Worm (Caenorhabditis elegans) whole organism, L2 larva: ENCODE measurements around the gene klp-13.

Source experiments
- C34F6.9 ChIP-seq: fragments of 150-350 bp; optimal IDR thresholded peaks from 2 replicates; lab custom pipeline; 2014; ENCODE audit warnings: missing biosample characterization, missing genetic modification characterization
- F13H6.1 ChIP-seq: sonication (generic microtip); optimal IDR thresholded peaks from 2 replicates; lab custom pipeline; 2016; ENCODE audit warnings: missing genetic modification characterization, missing compliant biosample characterization
- R02D3.7 ChIP-seq: fragments of 150-350 bp; optimal IDR thresholded peaks from 2 replicates; lab custom pipeline; 2014; ENCODE audit warnings: missing biosample characterization, missing genetic modification characterization
- Y55F3AM.14 ChIP-seq: fragments of 200-800 bp; sonication (Bioruptor generic); optimal IDR thresholded peaks from 2 replicates; lab custom pipeline; 2018; ENCODE audit warnings: mild to moderate bottlenecking, missing genetic modification characterization, missing compliant biosample characterization
- ZK546.5 ChIP-seq: sonication (generic microtip); optimal IDR thresholded peaks from 2 replicates; lab custom pipeline; 2017; ENCODE audit warnings: missing biosample characterization, missing genetic modification characterization
- ama-1 ChIP-seq: fragments of 150-350 bp; optimal IDR thresholded peaks from 2 replicates; lab custom pipeline; 2018; ENCODE audit warnings: inconsistent platforms
- blmp-1 ChIP-seq: sonication (generic microtip); optimal IDR thresholded peaks from 2 replicates; lab custom pipeline; 2017; ENCODE audit warnings: missing genetic modification characterization, mild to moderate bottlenecking, missing compliant biosample characterization, antibody characterized with exemption, moderate library complexity; ENCODE audit not compliant: insufficient read depth
- ceh-16 ChIP-seq: fragments of 150-350 bp; optimal IDR thresholded peaks from 2 replicates; lab custom pipeline; 2014; ENCODE audit warnings: missing biosample characterization, missing genetic modification characterization
- crh-2 ChIP-seq: sonication (generic microtip); optimal IDR thresholded peaks from 2 replicates; lab custom pipeline; 2017; ENCODE audit warnings: missing biosample characterization, missing genetic modification characterization
- dmd-4 ChIP-seq: sonication (generic microtip); optimal IDR thresholded peaks from 2 replicates; lab custom pipeline; 2017; ENCODE audit warnings: missing biosample characterization, missing genetic modification characterization
- elt-1 ChIP-seq: fragments of 150-350 bp; optimal IDR thresholded peaks from 2 replicates; lab custom pipeline; 2014; ENCODE audit warnings: missing biosample characterization, missing genetic modification characterization
- elt-3 ChIP-seq: sonication (generic microtip); optimal IDR thresholded peaks from 2 replicates; lab custom pipeline; 2017; ENCODE audit warnings: missing biosample characterization, missing genetic modification characterization
- fos-1 ChIP-seq: fragments of 150-350 bp; optimal IDR thresholded peaks from 2 replicates; lab custom pipeline; 2014; ENCODE audit warnings: missing biosample characterization, missing genetic modification characterization
- gmeb-1 ChIP-seq: fragments of 150-350 bp; optimal IDR thresholded peaks from 2 replicates; lab custom pipeline; 2014; ENCODE audit warnings: missing biosample characterization, missing genetic modification characterization
- lin-11 ChIP-seq: fragments of 150-350 bp; sonication (generic microtip); optimal IDR thresholded peaks from 2 replicates; lab custom pipeline; 2014; ENCODE audit warnings: missing biosample characterization, missing genetic modification characterization, inconsistent platforms, mixed read lengths
- lin-13 ChIP-seq: fragments of 150-350 bp; optimal IDR thresholded peaks from 2 replicates; lab custom pipeline; 2014; ENCODE audit warnings: missing biosample characterization, missing genetic modification reagents, missing genetic modification characterization
- lin-39 ChIP-seq: fragments of 150-350 bp; optimal IDR thresholded peaks from 2 replicates; lab custom pipeline; 2014; ENCODE audit warnings: missing biosample characterization, missing genetic modification reagents, missing genetic modification characterization
- lsy-2 ChIP-seq, 2 experiments: fragments of 150-350 bp in 1 of 2; sonication (generic microtip) in 1 of 2; optimal IDR thresholded peaks; 2 replicates each; lab custom pipeline; 2014 to 2017; ENCODE audit warnings: missing biosample characterization in 2 of 2, missing genetic modification characterization in 2 of 2
- mbf-1 ChIP-seq: sonication (generic microtip); optimal IDR thresholded peaks from 2 replicates; lab custom pipeline; 2017; ENCODE audit warnings: missing biosample characterization, missing genetic modification characterization
- mdl-1 ChIP-seq, 2 experiments: fragments of 150-350 bp in 1 of 2; sonication (generic microtip) in 1 of 2; optimal IDR thresholded peaks; 2 replicates each; lab custom pipeline; 2017; ENCODE audit warnings: missing biosample characterization in 2 of 2, missing genetic modification characterization in 2 of 2
- nhr-11 ChIP-seq: fragments of 150-350 bp; optimal IDR thresholded peaks from 2 replicates; lab custom pipeline; 2014; ENCODE audit warnings: missing biosample characterization, missing genetic modification characterization
- nhr-129 ChIP-seq: fragments of 150-350 bp; optimal IDR thresholded peaks from 2 replicates; lab custom pipeline; 2014; ENCODE audit warnings: missing biosample characterization, missing genetic modification characterization
- nhr-23 ChIP-seq: fragments of 150-350 bp; optimal IDR thresholded peaks from 2 replicates; lab custom pipeline; 2014; ENCODE audit warnings: missing biosample characterization, missing genetic modification reagents, missing genetic modification characterization
- nhr-237 ChIP-seq: fragments of 150-350 bp; optimal IDR thresholded peaks from 2 replicates; lab custom pipeline; 2014; ENCODE audit warnings: missing biosample characterization, missing genetic modification characterization
- nhr-25 ChIP-seq: fragments of 150-350 bp; sonication (generic microtip); optimal IDR thresholded peaks from 3 replicates; lab custom pipeline; 2014; ENCODE audit warnings: missing biosample characterization, missing genetic modification characterization
- nhr-6 ChIP-seq: fragments of 150-350 bp; optimal IDR thresholded peaks from 2 replicates; lab custom pipeline; 2014; ENCODE audit warnings: missing biosample characterization, missing genetic modification characterization
- nhr-77 ChIP-seq: fragments of 150-350 bp; optimal IDR thresholded peaks from 2 replicates; lab custom pipeline; 2014; ENCODE audit warnings: missing biosample characterization, missing genetic modification characterization
- peb-1 ChIP-seq: fragments of 150-350 bp; optimal IDR thresholded peaks from 2 replicates; lab custom pipeline; 2014; ENCODE audit warnings: missing biosample characterization, missing genetic modification characterization
- sem-4 ChIP-seq: fragments of 150-350 bp; optimal IDR thresholded peaks from 2 replicates; lab custom pipeline; 2014; ENCODE audit warnings: missing biosample characterization, missing genetic modification reagents, missing genetic modification characterization
- skn-1 ChIP-seq: sonication (generic microtip); optimal IDR thresholded peaks from 2 replicates; lab custom pipeline; 2017; ENCODE audit warnings: missing biosample characterization, missing genetic modification characterization
- sma-3 ChIP-seq: sonication (generic microtip); optimal IDR thresholded peaks from 2 replicates; lab custom pipeline; 2016; ENCODE audit warnings: missing genetic modification reagents, missing genetic modification characterization, missing compliant biosample characterization
- sma-9 ChIP-seq, 2 experiments: fragments of 150-350 bp in 1 of 2; sonication (generic microtip) in 1 of 2; optimal IDR thresholded peaks; 2 replicates each; lab custom pipeline; 2014 to 2016; ENCODE audit warnings: missing genetic modification characterization in 2 of 2, mild to moderate bottlenecking in 1 of 2, missing biosample characterization in 1 of 2, missing compliant biosample characterization in 1 of 2, missing genetic modification reagents in 1 of 2, moderate library complexity in 1 of 2
- snpc-4 ChIP-seq: fragments of 150-350 bp; optimal IDR thresholded peaks from 2 replicates; lab custom pipeline; 2014; ENCODE audit warnings: missing biosample characterization, missing genetic modification characterization
- unc-39 ChIP-seq: fragments of 150-350 bp; optimal IDR thresholded peaks from 2 replicates; lab custom pipeline; 2014; ENCODE audit warnings: missing biosample characterization, missing genetic modification characterization
- unc-55 ChIP-seq: fragments of 150-350 bp; sonication (generic microtip); optimal IDR thresholded peaks from 3 replicates; lab custom pipeline; 2014; ENCODE audit warnings: missing biosample characterization, missing genetic modification reagents, missing genetic modification characterization
- unc-62 ChIP-seq: fragments of 150-350 bp; optimal IDR thresholded peaks from 2 replicates; lab custom pipeline; 2014; ENCODE audit warnings: missing biosample characterization, missing genetic modification reagents, missing genetic modification characterization
- zag-1 ChIP-seq: fragments of 150-350 bp; optimal IDR thresholded peaks from 2 replicates; lab custom pipeline; 2014; ENCODE audit warnings: missing biosample characterization, missing genetic modification characterization
- ztf-1 ChIP-seq: fragments of 200-800 bp; sonication (Bioruptor generic); conservative IDR thresholded peaks from 2 replicates; pipeline ENCODE4 v1.3.6; 2022; ENCODE audit warnings: missing genetic modification characterization, missing compliant biosample characterization

Gene klp-13

DNA sequence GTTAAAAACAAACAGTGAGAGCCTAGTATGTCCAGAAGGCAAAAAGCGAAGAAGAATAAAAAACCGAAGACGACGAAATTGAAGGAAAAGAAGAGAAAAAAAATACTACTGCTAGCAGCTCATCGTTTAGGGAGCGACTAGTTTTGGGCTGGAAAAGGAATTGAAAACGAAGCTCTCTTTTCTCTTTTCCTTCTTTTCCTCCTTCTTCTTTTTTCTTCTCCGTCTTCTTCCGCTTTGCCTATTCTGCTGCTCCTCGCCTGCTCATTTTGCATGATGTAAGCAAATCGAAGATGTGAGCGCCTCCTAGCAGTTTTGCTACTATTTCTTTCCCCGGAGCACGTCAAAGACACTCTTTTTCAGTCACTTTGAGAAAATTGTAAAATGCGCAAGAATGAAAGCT lies 3.1 kb upstream of the klp-13 start:
- TF ChIP-seq dmd-4 (tag; lab: Kevin White, UChicago): no peak
- peak; percentile 49 for TF ChIP-seq unc-55
- no peak for TF ChIP-seq ZK546.5
- no peak for TF ChIP-seq unc-39 (tag; lab: Kevin White, UChicago)
- no peak for TF ChIP-seq mbf-1 (tag; lab: Kevin White, UChicago)
- TF ChIP-seq nhr-25: no peak
- TF ChIP-seq nhr-23 (tag; lab: Kevin White, UChicago): no peak
- no peak for TF ChIP-seq peb-1 (tag; lab: Kevin White, UChicago)
- TF ChIP-seq ztf-1: no peak
- TF ChIP-seq crh-2 (tag; lab: Kevin White, UChicago): peak; percentile 22
- TF ChIP-seq sem-4: no peak
- TF ChIP-seq Y55F3AM.14 (GFP tag; lab: Kevin White, UChicago): no peak
- no peak for TF ChIP-seq skn-1
- TF ChIP-seq gmeb-1 (tag; lab: Kevin White, UChicago): no peak
- no peak for TF ChIP-seq elt-3
- TF ChIP-seq C34F6.9 (tag; lab: Kevin White, UChicago): peak; percentile 40
- TF ChIP-seq mdl-1 (tag; optimal IDR thresholded peaks at IDR 0.05; lab: Kevin White, UChicago): no peak
- TF ChIP-seq nhr-77 (tag; lab: Kevin White, UChicago): no peak
- TF ChIP-seq lin-11 (tag; lab: Kevin White, UChicago): no peak
- TF ChIP-seq elt-1: no peak
- no peak for TF ChIP-seq lin-13 (GFP tag; lab: Kevin White, UChicago)
- no peak for TF ChIP-seq nhr-237
- TF ChIP-seq lsy-2 (tag; optimal IDR thresholded peaks at IDR 0.05; lab: Kevin White, UChicago): peak in 1 of 2 experiments; percentile 10
- no peak for TF ChIP-seq ama-1 (lab: Kevin White, UChicago)

DNA sequence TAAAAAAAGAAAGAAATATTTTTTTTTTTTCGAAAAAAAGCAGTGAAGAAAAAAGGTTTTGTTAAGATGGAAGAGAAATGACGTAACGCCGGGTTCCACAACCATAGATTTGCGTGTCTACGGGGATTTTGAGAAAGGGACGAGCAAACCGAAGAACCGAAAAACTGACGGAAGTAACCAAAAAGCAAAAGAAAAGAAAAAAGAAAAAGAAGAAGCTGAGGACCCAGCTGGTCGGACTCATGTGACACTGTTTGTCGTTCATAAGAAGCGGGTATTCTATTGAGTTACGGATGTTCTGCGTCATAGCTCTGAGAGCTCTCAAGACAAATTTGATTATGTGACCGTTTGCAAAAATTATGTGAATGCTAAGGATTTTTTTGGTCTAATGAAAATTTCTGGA lies 2.0 kb upstream of the klp-13 start:
- TF ChIP-seq ama-1 (lab: Kevin White, UChicago): no peak
- TF ChIP-seq blmp-1 (tag; lab: Kevin White, UChicago): no peak
- TF ChIP-seq nhr-6 (tag; lab: Kevin White, UChicago): peak; percentile 36
- TF ChIP-seq Y55F3AM.14 (GFP tag; lab: Kevin White, UChicago): peak; percentile 84
- no peak for TF ChIP-seq lin-11 (tag; lab: Kevin White, UChicago)
- TF ChIP-seq mbf-1 (tag; lab: Kevin White, UChicago): no peak
- TF ChIP-seq crh-2 (tag; lab: Kevin White, UChicago): peak; percentile 6
- TF ChIP-seq zag-1 (tag; lab: Kevin White, UChicago): peak; percentile 35
- peak; percentile 65 for TF ChIP-seq sma-9 (GFP tag; optimal IDR thresholded peaks at IDR 0.05; lab: Kevin White, UChicago)
- no peak for TF ChIP-seq sma-9 (tag; optimal IDR thresholded peaks at IDR 0.05; lab: Kevin White, UChicago)
- TF ChIP-seq unc-55: peak; percentile 43
- no peak for TF ChIP-seq nhr-237
- peak; percentile 14 for TF ChIP-seq C34F6.9 (tag; lab: Kevin White, UChicago)
- no peak for TF ChIP-seq lin-39 (tag; lab: Kevin White, UChicago)
- peak in 1 of 2 experiments; percentile 47 for TF ChIP-seq lsy-2 (tag; optimal IDR thresholded peaks at IDR 0.05; lab: Kevin White, UChicago)
- TF ChIP-seq nhr-129 (tag; lab: Kevin White, UChicago): peak; percentile 15

DNA sequence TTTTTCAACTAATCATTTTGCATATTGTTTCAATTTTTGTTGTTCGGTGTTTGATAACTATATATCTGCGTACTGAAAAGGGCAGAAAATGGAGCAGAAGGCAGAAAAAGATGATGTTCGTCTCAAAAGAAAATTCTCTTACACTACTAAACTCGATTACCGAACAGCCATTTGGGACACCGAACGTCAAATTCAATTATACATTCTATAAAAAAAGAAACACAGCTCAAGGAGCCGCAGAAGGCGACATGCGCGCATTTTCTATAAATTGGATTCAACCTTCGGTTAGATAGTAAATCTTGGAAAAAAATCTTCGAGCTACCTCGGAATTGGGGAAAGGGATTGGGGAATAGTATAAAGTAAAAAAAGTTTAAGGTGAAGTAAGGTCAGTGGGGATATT lies 1.5 kb upstream of the klp-13 start:
- TF ChIP-seq sma-9 (GFP tag; optimal IDR thresholded peaks at IDR 0.05; lab: Kevin White, UChicago) (peak; percentile 38), sma-9 (tag; optimal IDR thresholded peaks at IDR 0.05; lab: Kevin White, UChicago) (no peak), nhr-23 (tag; lab: Kevin White, UChicago) (no peak), snpc-4 (tag; lab: Kevin White, UChicago) (no peak), sem-4 (no peak), gmeb-1 (tag; lab: Kevin White, UChicago) (no peak)

DNA sequence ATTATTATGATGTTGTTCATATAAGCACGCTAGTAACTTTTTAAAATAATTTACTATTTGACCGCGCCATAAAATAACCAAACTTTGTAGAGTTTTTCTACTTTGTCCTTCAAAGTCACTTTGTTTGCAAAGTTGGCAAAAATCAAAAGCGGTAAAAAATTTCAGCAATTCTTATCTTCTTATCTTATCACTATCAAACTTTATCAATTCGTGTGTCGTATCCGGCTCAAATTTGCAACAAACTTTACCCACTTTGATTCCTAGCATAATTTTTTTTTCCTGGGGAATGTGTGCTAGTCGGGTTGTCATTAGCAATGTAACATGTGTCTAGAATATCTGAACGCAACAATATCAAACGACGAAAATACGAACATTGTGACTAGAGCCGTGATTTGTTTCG lies 931 bp downstream of the klp-13 start:
- TF ChIP-seq fos-1: peak; percentile 24
- TF ChIP-seq elt-1: no peak

DNA sequence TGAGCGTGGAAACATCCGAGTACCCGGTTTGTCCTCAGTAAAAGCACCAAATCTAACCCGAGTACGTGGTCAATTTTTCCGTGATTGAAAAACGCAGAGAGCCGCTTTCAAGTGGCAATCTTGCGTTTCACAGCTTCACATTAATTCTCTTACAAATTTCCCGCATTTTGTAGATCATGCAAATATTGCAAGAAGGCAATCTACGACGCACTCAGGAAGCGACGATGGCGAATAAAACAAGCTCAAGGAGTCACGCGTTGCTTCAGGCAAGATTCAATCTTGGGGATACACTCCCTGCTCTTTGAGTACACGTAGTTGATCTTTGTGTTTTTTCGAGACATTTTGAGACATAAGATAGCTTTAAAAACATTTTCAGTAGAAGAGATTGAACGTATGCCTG lies 3.1 kb downstream of the klp-13 start:
- TF ChIP-seq crh-2 (tag; lab: Kevin White, UChicago) (no peak), nhr-6 (tag; lab: Kevin White, UChicago) (no peak), nhr-129 (tag; lab: Kevin White, UChicago) (no peak), Y55F3AM.14 (GFP tag; lab: Kevin White, UChicago) (no peak), sem-4 (no peak), ceh-16 (tag; lab: Kevin White, UChicago) (no peak), nhr-23 (tag; lab: Kevin White, UChicago) (no peak), F13H6.1 (tag; lab: Kevin White, UChicago) (no peak), unc-62 (GFP tag; lab: Kevin White, UChicago) (no peak), R02D3.7 (tag; lab: Kevin White, UChicago) (no peak), C34F6.9 (tag; lab: Kevin White, UChicago) (no peak), sma-3 (GFP tag; lab: Kevin White, UChicago) (no peak), nhr-11 (tag; lab: Kevin White, UChicago) (no peak), elt-1 (no peak)
